Worm (Caenorhabditis elegans): ENCODE results near the gene Y81G3A.4.

Y81G3A.4 gene

DNA sequence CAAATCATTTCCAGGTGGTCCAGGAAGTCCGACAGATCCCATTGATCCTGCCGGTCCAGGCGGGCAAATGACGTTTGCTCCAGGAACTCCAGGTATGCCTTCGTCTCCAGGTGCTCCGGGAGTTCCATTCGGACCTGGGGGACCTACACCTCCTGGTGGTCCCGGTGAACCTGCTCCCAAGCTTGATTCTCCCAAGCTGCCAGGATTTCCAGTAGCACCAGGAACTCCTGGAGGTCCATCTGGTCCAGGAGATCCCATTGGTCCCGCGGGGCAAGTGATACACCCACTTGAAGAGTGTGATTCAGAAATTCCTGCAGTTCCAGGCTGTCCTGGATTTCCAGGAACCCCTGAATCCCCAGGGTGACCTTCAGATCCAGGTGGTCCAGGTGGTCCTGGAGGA, 5.1 kb downstream of the Y81G3A.4 start:
- TF ChIP-seq fkh-2 (tag; optimal IDR thresholded peaks at IDR 0.05) (no peak), nhr-77 (tag; optimal IDR thresholded peaks at IDR 0.05) (no peak), aly-2 (tag; optimal IDR thresholded peaks at IDR 0.05) (no peak), lin-39 (tag; optimal IDR thresholded peaks at IDR 0.05) (no peak), ama-1 (optimal IDR thresholded peaks at IDR 0.05) (no peak), zag-1 (tag; optimal IDR thresholded peaks at IDR 0.05) (no peak), nhr-28 (tag; optimal IDR thresholded peaks at IDR 0.05) (no peak), R02D3.7 (tag; optimal IDR thresholded peaks at IDR 0.05) (no peak), lsy-12 (tag; optimal IDR thresholded peaks at IDR 0.05) (no peak), elt-3 (tag; optimal IDR thresholded peaks at IDR 0.05) (no peak), snpc-4 (tag; optimal IDR thresholded peaks at IDR 0.05) (no peak), unc-62 (GFP tag; optimal IDR thresholded peaks at IDR 0.05) (no peak)

DNA sequence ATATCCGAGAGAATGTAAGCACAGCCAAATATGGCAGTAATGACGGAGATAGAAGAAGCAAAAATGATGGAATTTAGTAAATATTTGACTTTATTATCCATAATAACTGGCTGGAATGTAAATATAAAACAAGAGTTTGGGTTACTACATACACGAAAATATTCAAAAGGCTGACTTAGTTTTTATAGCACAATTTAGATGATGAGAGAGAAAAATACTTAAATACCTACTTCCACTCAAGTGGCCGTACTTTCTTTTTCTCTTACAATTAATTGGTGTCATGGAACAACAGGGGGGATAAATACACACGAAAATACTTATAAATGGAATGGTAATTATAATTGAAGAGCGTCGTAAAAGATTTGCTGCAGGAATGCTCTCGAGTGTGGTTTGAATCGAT, 7.0 kb downstream of the Y81G3A.4 start, which contains the start of gene col-86:
TSS of gene col-86 (minus strand) at position 101 of the 400 bp plus-strand sequence.
- TF ChIP-seq nhr-11 (tag; optimal IDR thresholded peaks at IDR 0.05) (no peak), nhr-28 (tag; optimal IDR thresholded peaks at IDR 0.05) (no peak), nfya-1 (tag; optimal IDR thresholded peaks at IDR 0.05; ENCODE audit: insufficient read depth) (no peak), daf-12 (tag; optimal IDR thresholded peaks at IDR 0.05) (no peak), eor-1 (tag; optimal IDR thresholded peaks at IDR 0.05) (no peak), nhr-67 (tag; optimal IDR thresholded peaks at IDR 0.05) (no peak), fos-1 (tag; optimal IDR thresholded peaks at IDR 0.05) (no peak), nhr-12 (tag; optimal IDR thresholded peaks at IDR 0.05) (no peak)

DNA sequence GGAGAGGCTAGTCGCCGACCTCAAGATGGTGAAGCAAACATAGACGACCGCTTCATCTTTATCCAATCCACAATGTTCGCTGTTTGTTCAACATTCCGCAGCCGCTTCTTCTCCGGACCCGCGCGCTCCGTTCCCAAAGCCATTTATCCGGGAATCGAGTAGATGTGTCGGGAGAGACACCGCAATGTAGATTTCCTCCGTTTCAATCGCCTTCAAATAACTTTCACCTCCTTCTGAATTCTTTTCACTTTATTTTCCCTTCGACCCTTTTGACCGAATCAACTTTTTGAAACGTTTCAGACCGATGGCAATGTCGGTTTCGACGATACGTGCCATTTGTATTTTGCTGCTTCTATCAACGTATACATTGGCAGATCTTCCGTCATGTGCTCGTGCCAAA, 16.5 kb downstream of the Y81G3A.4 start, which contains the start of gene pqn-32:
TSS of gene pqn-32 (plus strand) at position 301 of the 400 bp plus-strand sequence.
- TF ChIP-seq egl-5 (tag; optimal IDR thresholded peaks at IDR 0.05) = no peak
- no peak for TF ChIP-seq ZK546.5 (tag; optimal IDR thresholded peaks at IDR 0.05)
- no peak for TF ChIP-seq mdl-1 (tag; optimal IDR thresholded peaks at IDR 0.05)
- TF ChIP-seq daf-12 (tag; optimal IDR thresholded peaks at IDR 0.05) = no peak
- no peak for TF ChIP-seq snpc-4 (tag; optimal IDR thresholded peaks at IDR 0.05)
- TF ChIP-seq nhr-77 (tag; optimal IDR thresholded peaks at IDR 0.05) = no peak
- no peak for TF ChIP-seq skn-1 (tag; optimal IDR thresholded peaks at IDR 0.05)
- TF ChIP-seq nhr-23 (tag; optimal IDR thresholded peaks at IDR 0.05) = no peak
- TF ChIP-seq nfya-1 (tag; optimal IDR thresholded peaks at IDR 0.05; ENCODE audit: insufficient read depth) = no peak
- no peak for TF ChIP-seq elt-2 (tag; optimal IDR thresholded peaks at IDR 0.05)
- no peak for TF ChIP-seq eor-1 (tag; optimal IDR thresholded peaks at IDR 0.05)
- TF ChIP-seq aly-2 (tag; optimal IDR thresholded peaks at IDR 0.05) = no peak
- no peak for TF ChIP-seq fkh-2 (tag; optimal IDR thresholded peaks at IDR 0.05)
- TF ChIP-seq unc-39 (tag; optimal IDR thresholded peaks at IDR 0.05) = no peak
- no peak for TF ChIP-seq nhr-25 (tag; optimal IDR thresholded peaks at IDR 0.05)
- TF ChIP-seq lsy-12 (tag; optimal IDR thresholded peaks at IDR 0.05) = no peak
- no peak for TF ChIP-seq nhr-12 (tag; optimal IDR thresholded peaks at IDR 0.05)

DNA sequence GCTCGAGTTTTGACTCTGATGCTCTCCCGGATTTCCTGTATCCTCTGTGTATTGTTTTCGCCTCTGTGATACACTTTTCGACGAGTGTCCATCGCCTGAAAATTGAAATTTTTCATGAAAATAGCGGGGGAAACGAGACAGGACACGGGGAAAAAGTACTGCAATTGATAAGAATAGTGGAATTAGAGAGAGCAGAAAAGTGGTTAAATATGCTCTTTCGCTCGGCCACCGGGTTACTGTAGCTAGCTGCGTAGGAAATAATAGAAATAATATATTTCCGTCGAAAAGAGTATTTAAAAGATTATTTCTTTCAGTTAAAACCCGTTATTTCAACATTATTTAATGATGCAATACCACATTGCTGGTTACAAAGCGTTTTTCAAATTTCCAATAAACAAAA, 25.5 kb downstream of the Y81G3A.4 start, which contains the start of gene rict-1:
TSS of gene rict-1 (minus strand) at position 101 of the 400 bp plus-strand sequence.
- TF ChIP-seq nhr-43 (tag; optimal IDR thresholded peaks at IDR 0.05; ENCODE audit: poor library complexity, severe bottlenecking) (no peak), ceh-82 (tag; optimal IDR thresholded peaks at IDR 0.05) (no peak), nhr-77 (tag; optimal IDR thresholded peaks at IDR 0.05) (no peak), skn-1 (tag; optimal IDR thresholded peaks at IDR 0.05) (no peak), hmg-11 (tag; optimal IDR thresholded peaks at IDR 0.05) (no peak), elt-1 (tag; optimal IDR thresholded peaks at IDR 0.05) (no peak), nhr-12 (tag; optimal IDR thresholded peaks at IDR 0.05) (no peak), eor-1 (tag; optimal IDR thresholded peaks at IDR 0.05) (no peak), nhr-28 (tag; optimal IDR thresholded peaks at IDR 0.05) (no peak), ama-1 (optimal IDR thresholded peaks at IDR 0.05) (no peak), egl-27 (tag; optimal IDR thresholded peaks at IDR 0.05) (no peak), ztf-4 (tag; optimal IDR thresholded peaks at IDR 0.05) (no peak), ZK546.5 (tag; optimal IDR thresholded peaks at IDR 0.05) (no peak)

DNA sequence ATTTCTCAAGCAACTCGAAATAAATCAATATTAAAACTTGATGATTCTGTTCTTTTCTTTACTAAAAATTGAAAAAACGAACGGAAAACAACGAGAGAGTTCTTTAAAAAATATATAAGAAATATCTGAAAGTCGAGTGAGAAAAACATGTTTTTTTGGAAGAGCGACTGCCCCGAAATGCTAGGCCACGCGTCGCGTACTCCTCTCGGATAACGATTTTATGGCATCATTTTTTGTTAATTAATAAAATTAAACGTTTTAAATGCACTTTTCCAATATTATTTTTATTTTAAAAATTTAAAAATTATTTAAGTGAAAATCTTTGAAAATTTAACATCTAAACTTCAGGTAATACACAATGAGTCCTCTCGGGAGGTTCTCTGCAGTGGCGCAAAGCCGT, 25.9 kb downstream of the Y81G3A.4 start, which contains the start of gene gfm-1:
TSS of gene gfm-1 (plus strand) at position 349 of the 400 bp plus-strand sequence.
- TF ChIP-seq skn-1 (tag; optimal IDR thresholded peaks at IDR 0.05) = no peak
- TF ChIP-seq nhr-11 (tag; optimal IDR thresholded peaks at IDR 0.05) = no peak
- TF ChIP-seq unc-62 (GFP tag; optimal IDR thresholded peaks at IDR 0.05) = no peak
- TF ChIP-seq nhr-77 (tag; optimal IDR thresholded peaks at IDR 0.05) = no peak
- peak; percentile 52 for TF ChIP-seq hmg-11 (tag; optimal IDR thresholded peaks at IDR 0.05)
- peak; percentile 84 for TF ChIP-seq lin-15B (tag; optimal IDR thresholded peaks at IDR 0.05)
- no peak for TF ChIP-seq egl-27 (tag; optimal IDR thresholded peaks at IDR 0.05)
- TF ChIP-seq tbx-2 (tag; optimal IDR thresholded peaks at IDR 0.05) = peak; percentile 25
- no peak for TF ChIP-seq unc-39 (tag; optimal IDR thresholded peaks at IDR 0.05)
- TF ChIP-seq R02D3.7 (tag; optimal IDR thresholded peaks at IDR 0.05) = no peak
- peak; percentile 89 for TF ChIP-seq nhr-43 (tag; optimal IDR thresholded peaks at IDR 0.05; ENCODE audit: poor library complexity, severe bottlenecking)
- no peak for TF ChIP-seq ceh-9 (tag; optimal IDR thresholded peaks at IDR 0.05)
- peak; percentile 55 for TF ChIP-seq nfya-1 (tag; optimal IDR thresholded peaks at IDR 0.05; ENCODE audit: insufficient read depth)
- no peak for TF ChIP-seq nhr-12 (tag; optimal IDR thresholded peaks at IDR 0.05)
- no peak for TF ChIP-seq jun-1 (tag; optimal IDR thresholded peaks at IDR 0.05)
- no peak for TF ChIP-seq fkh-2 (tag; optimal IDR thresholded peaks at IDR 0.05)
- peak; percentile 33 for TF ChIP-seq egl-5 (tag; optimal IDR thresholded peaks at IDR 0.05)
- peak; percentile 13 for TF ChIP-seq elt-2 (tag; optimal IDR thresholded peaks at IDR 0.05)
- TF ChIP-seq pqm-1 (tag; optimal IDR thresholded peaks at IDR 0.05) = no peak
- TF ChIP-seq nhr-23 (tag; optimal IDR thresholded peaks at IDR 0.05) = peak; percentile 69
- peak; percentile 77 for TF ChIP-seq snpc-4 (tag; optimal IDR thresholded peaks at IDR 0.05)
- TF ChIP-seq nhr-237 (tag; optimal IDR thresholded peaks at IDR 0.05) = no peak
- no peak for TF ChIP-seq daf-12 (tag; optimal IDR thresholded peaks at IDR 0.05)
- TF ChIP-seq eor-1 (tag; optimal IDR thresholded peaks at IDR 0.05) = no peak
- TF ChIP-seq pha-4 (tag; optimal IDR thresholded peaks at IDR 0.05) = no peak
- TF ChIP-seq nhr-67 (tag; optimal IDR thresholded peaks at IDR 0.05) = no peak
- no peak for TF ChIP-seq fkh-10 (GFP tag; optimal IDR thresholded peaks at IDR 0.05)
- no peak for TF ChIP-seq mdl-1 (tag; optimal IDR thresholded peaks at IDR 0.05)
- TF ChIP-seq ztf-4 (tag; optimal IDR thresholded peaks at IDR 0.05) = no peak
